Fruit fly (Drosophila melanogaster): Measurements from ENCODE around the gene C3G.

dm6 chrX:6820703-6821102, 17.3 kb upstream of the C3G start, which contains the start of the genes Nf-YC and xit:
- TF ChIP-seq h (optimal IDR thresholded peaks at IDR 0.05) (no peak), insv (optimal IDR thresholded peaks at IDR 0.05) (no peak), Myc (optimal IDR thresholded peaks at IDR 0.05) (no peak), ttk (optimal IDR thresholded peaks at IDR 0.05) (no peak), psq (optimal IDR thresholded peaks at IDR 0.05) (no peak)

All from Kc167 (cell line).